Fruit fly (Drosophila melanogaster) S2 (cell line): ENCODE results near the gene CG9630.

Experiments
- CG8478 ChIP-seq: fragments of >200 bp; optimal IDR thresholded peaks from 2 replicates; lab custom pipeline; 2018
- CTCF ChIP-seq, 2 experiments: fragments of >200 bp; optimal IDR thresholded peaks; 2 replicates each; lab custom pipeline; 2018

- TF ChIP-seq CTCF (optimal IDR thresholded peaks at IDR 0.05; lab: Kevin White, UChicago) (no peak), CG8478 (lab: Kevin White, UChicago) (no peak)
Observed at dm6 chr3R:8317215-8317614, 47.5 kb upstream of the CG9630 start, which contains the start of gene Ctr1B.
